Worm (Caenorhabditis elegans) whole organism, L2 larva: ENCODE results near the gene F59B10.6.

Experiments
- ZK546.5 ChIP-seq: sonication (generic microtip); optimal IDR thresholded peaks from 2 replicates; lab custom pipeline; 2017; ENCODE audit warnings: missing biosample characterization, missing genetic modification characterization
- elt-1 ChIP-seq: fragments of 150-350 bp; optimal IDR thresholded peaks from 2 replicates; lab custom pipeline; 2014; ENCODE audit warnings: missing biosample characterization, missing genetic modification characterization
- mab-5 ChIP-seq: fragments of 150-350 bp; optimal IDR thresholded peaks from 2 replicates; lab custom pipeline; 2014; ENCODE audit warnings: missing biosample characterization, missing genetic modification characterization
- nhr-11 ChIP-seq: fragments of 150-350 bp; optimal IDR thresholded peaks from 2 replicates; lab custom pipeline; 2014; ENCODE audit warnings: missing biosample characterization, missing genetic modification characterization
- skn-1 ChIP-seq: sonication (generic microtip); optimal IDR thresholded peaks from 2 replicates; lab custom pipeline; 2017; ENCODE audit warnings: missing biosample characterization, missing genetic modification characterization

ce11 chrII:10558345-10558744 lies 34.1 kb upstream of the F59B10.6 start:
- TF ChIP-seq nhr-11 (tag; lab: Kevin White, UChicago) (no peak), mab-5 (no peak), skn-1 (tag; lab: Kevin White, UChicago) (no peak), ZK546.5 (tag; lab: Kevin White, UChicago) (no peak), elt-1 (no peak)
